Worm (Caenorhabditis elegans) whole organism, midembryonic: ENCODE data around the gene lgc-22.

Experiments
- T22C8.4 ChIP-seq: fragments of 200-800 bp; sonication (Bioruptor generic); IDR thresholded peaks from 2 replicates; pipeline ENCODE4 v1.3.6; 2022; ENCODE audit warnings: missing genetic modification characterization, missing compliant biosample characterization
- cog-1 ChIP-seq: sonication (generic microtip); optimal IDR thresholded peaks from 2 replicates; lab custom pipeline; 2016; ENCODE audit warnings: missing genetic modification characterization, missing compliant biosample characterization
- flt-1 ChIP-seq: fragments of 200-800 bp; sonication (Bioruptor generic); IDR thresholded peaks from 2 replicates; pipeline ENCODE4 v1.3.6; 2022; ENCODE audit warnings: missing genetic modification characterization, missing compliant biosample characterization
- klf-2 ChIP-seq: fragments of 200-800 bp; sonication (Bioruptor generic); conservative IDR thresholded peaks from 2 replicates; pipeline ENCODE4 v1.3.6; 2022; ENCODE audit warnings: missing genetic modification reagents, missing genetic modification characterization, missing compliant biosample characterization
- med-1 ChIP-seq: sonication (generic microtip); optimal IDR thresholded peaks from 2 replicates; lab custom pipeline; 2017; ENCODE audit warnings: missing genetic modification characterization, mild to moderate bottlenecking, missing compliant biosample characterization, antibody characterized with exemption, missing genetic modification reagents; ENCODE audit not compliant: insufficient read depth
- ref-1 ChIP-seq: fragments of 200-800 bp; sonication (Bioruptor generic); conservative IDR thresholded peaks from 2 replicates; pipeline ENCODE4 v1.3.6; 2022; ENCODE audit warnings: missing genetic modification reagents, missing genetic modification characterization, missing compliant biosample characterization
- tab-1 ChIP-seq: fragments of 200-800 bp; sonication (Bioruptor generic); IDR thresholded peaks from 2 replicates; pipeline ENCODE4 v1.3.6; 2022; ENCODE audit warnings: missing genetic modification characterization, missing compliant biosample characterization
- ztf-23 ChIP-seq: fragments of 200-800 bp; sonication (Bioruptor generic); IDR thresholded peaks from 2 replicates; pipeline ENCODE4 v1.3.6; 2022; ENCODE audit warnings: missing genetic modification reagents, missing genetic modification characterization, missing compliant biosample characterization
- ztf-29 ChIP-seq: fragments of 200-800 bp; sonication (Bioruptor generic); IDR thresholded peaks from 2 replicates; pipeline ENCODE4 v1.3.6; 2022; ENCODE audit warnings: missing genetic modification reagents, missing genetic modification characterization, missing compliant biosample characterization

Gene lgc-22

DNA sequence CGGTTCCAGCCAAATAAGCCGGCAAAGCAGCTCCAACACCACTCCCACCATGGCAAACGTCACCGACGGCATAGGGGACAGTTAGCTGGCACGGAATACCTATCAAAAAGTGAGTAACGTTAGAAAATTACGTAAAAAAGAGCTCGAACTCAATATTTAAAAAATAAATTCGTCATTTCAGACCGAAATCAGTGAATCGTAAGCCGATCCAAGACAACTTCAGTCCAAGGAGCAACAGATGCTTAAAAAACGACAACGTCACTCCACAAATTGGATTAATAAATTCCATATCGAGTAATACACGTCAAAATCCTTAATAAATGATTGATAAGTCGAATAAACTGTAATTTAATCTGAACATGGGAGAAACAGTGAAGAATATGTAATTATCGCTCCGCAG is 5.2 kb downstream of the lgc-22 start:
- TF ChIP-seq klf-2 (no peak), ztf-23 (GFP tag; lab: Robert Waterston, UW) (no peak), ztf-29 (GFP tag; lab: Robert Waterston, UW) (no peak), cog-1 (tag; lab: Kevin White, UChicago) (no peak), tab-1 (GFP tag; lab: Robert Waterston, UW) (no peak), T22C8.4 (GFP tag; lab: Robert Waterston, UW) (no peak), flt-1 (GFP tag; lab: Robert Waterston, UW) (no peak), ref-1 (GFP tag; lab: Robert Waterston, UW) (no peak), med-1 (GFP tag; lab: Kevin White, UChicago) (no peak)

ce11 chrIV:4307227-4307946 is 6.3 kb downstream of the lgc-22 start, which contains the start of gene set-9:
TSS of gene set-9 (plus strand) at chrIV:4307896.
- TF ChIP-seq tab-1 (GFP tag; lab: Robert Waterston, UW) (no peak), ref-1 (GFP tag; lab: Robert Waterston, UW) (no peak), T22C8.4 (GFP tag; lab: Robert Waterston, UW) (no peak), klf-2 (no peak), ztf-23 (GFP tag; lab: Robert Waterston, UW) (no peak), flt-1 (GFP tag; lab: Robert Waterston, UW) (no peak)

DNA sequence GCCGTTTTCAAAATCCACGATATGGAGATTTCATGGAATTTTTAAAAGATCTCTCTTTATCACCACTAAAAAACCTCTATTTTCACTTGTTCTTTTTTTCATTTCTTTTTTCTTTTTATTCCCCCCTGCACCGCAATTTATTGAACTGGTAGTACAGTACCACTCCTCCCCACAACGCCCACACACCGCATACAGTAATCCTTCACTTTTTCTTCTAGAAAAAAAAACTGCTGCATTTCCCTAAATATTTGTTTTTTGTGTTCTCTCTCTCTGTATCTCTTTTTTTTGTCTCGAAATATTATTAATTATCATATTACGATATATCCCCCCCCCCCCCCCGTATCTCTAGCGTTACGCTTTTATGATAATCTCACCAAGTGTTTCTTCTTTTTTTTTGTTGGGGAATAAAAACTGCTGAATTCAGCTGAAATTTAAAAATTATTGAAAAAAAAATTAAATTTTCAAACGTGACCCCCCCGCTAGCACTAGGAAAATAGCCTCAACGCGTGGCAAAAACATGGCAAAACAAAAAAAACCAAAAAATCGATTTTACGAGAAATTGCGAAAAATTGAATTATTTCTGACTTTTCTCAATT is 15.8 kb downstream of the lgc-22 start, which contains the start of gene Y24D9B.1:
Y24D9B.1 (plus strand) TSS at position 546 of the 596 bp plus-strand sequence.
- TF ChIP-seq flt-1 (GFP tag; lab: Robert Waterston, UW) (no peak), ztf-29 (GFP tag; lab: Robert Waterston, UW) (no peak), tab-1 (GFP tag; lab: Robert Waterston, UW) (no peak), med-1 (GFP tag; lab: Kevin White, UChicago) (no peak), cog-1 (tag; lab: Kevin White, UChicago) (no peak), ref-1 (GFP tag; lab: Robert Waterston, UW) (no peak), ztf-23 (GFP tag; lab: Robert Waterston, UW) (no peak), T22C8.4 (GFP tag; lab: Robert Waterston, UW) (no peak), klf-2 (no peak)

DNA sequence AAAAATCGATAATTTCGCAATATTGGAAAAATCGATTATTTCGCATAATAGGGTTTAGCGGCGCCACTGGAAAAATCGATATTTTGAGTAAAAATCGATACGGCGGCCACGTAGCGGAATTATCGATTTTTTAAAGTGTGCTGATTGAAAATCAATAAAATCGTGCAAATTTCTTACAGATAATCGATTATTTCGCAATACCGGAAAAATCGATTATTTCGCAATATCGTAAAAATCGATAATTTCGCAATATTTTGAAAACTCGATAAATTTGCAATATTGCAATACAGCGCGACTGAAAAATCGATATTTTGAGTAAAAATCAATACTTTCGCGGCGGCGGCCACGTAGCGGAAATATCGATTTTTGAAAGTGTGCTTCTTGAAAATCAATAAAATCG is 16.5 kb downstream of the lgc-22 start:
- TF ChIP-seq klf-2 (no peak), T22C8.4 (GFP tag; lab: Robert Waterston, UW) (peak; percentile 79)

DNA sequence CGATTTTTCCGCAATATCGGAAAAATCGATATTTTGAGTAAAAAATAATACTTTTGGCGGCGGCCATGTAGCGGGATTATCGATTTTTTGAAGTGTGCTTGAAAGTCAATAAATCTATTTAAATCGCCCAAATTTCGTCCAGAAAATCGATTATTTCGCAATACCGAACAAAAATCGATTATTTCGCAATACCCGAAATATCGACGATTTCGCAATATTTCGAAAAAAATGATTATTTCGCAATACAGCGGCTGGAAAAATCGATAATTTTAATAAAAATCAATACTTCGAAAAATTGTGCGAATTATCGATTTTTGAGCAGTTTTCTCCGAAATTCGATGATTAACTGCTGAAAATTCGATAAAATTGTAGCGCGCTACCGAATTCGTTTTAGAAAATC is 16.9 kb downstream of the lgc-22 start:
- TF ChIP-seq cog-1 (tag; lab: Kevin White, UChicago), result no peak
- no peak for TF ChIP-seq flt-1 (GFP tag; lab: Robert Waterston, UW)
- TF ChIP-seq med-1 (GFP tag; lab: Kevin White, UChicago), result no peak
- no peak for TF ChIP-seq klf-2
- no peak; the same call in 1 of the 2 replicates for TF ChIP-seq T22C8.4 (GFP tag; lab: Robert Waterston, UW)
- no peak for TF ChIP-seq ref-1 (GFP tag; lab: Robert Waterston, UW)
- no peak for TF ChIP-seq ztf-29 (GFP tag; lab: Robert Waterston, UW)

ce11 chrIV:4319473-4319872 is 18.4 kb downstream of the lgc-22 start:
- TF ChIP-seq T22C8.4 (GFP tag; lab: Robert Waterston, UW) (peak; percentile 93), med-1 (GFP tag; lab: Kevin White, UChicago) (no peak)

- no peak for TF ChIP-seq ztf-23 (GFP tag; lab: Robert Waterston, UW)
- TF ChIP-seq cog-1 (tag; lab: Kevin White, UChicago), result no peak
- TF ChIP-seq ztf-29 (GFP tag; lab: Robert Waterston, UW), result no peak
- no peak for TF ChIP-seq ref-1 (GFP tag; lab: Robert Waterston, UW)
- no peak for TF ChIP-seq flt-1 (GFP tag; lab: Robert Waterston, UW)
- TF ChIP-seq T22C8.4 (GFP tag; lab: Robert Waterston, UW), result no peak
- no peak for TF ChIP-seq klf-2
- TF ChIP-seq tab-1 (GFP tag; lab: Robert Waterston, UW), result no peak
- TF ChIP-seq med-1 (GFP tag; lab: Kevin White, UChicago), result no peak
Measured at ce11 chrIV:4326445-4326844, 25.3 kb downstream of the lgc-22 start, which contains the start of gene trpl-2. TSS of gene trpl-2 (plus strand) at chrIV:4326654.

DNA sequence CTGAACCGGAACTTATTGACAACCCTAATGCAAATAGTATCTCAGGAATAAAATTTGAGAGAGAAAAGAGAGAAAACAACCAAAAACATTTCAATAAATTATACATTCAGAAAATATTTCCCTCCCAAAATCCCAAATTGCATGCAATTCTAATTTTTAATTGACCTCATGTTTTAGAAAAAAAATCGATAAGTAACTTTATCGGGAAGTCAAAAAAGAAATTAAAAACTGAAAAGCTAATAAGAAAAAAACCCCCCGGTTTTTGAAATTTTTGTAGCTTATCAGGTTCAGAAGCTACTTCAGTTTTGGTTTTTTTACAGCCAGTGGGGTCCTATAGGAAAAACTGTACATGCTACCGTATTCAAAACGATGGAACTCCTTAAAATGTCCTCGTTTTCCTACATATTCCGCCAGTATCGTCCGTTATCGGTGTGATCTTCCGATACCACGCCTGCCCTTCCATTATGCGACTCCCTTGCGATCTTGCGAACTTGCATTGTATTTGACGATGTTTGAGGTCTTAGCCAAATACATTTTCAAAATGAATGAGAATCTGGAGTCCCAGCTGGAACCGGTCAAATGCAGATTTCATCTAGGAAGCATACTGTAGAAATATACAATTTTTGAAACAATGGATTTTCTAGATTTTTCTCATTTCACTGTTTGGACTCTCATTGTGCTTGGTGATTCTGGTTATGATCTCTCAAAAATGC is 35.2 kb downstream of the lgc-22 start, which contains the start of the genes W03B1.3 and oac-51:
W03B1.3 (minus strand) TSS at position 101 of the 713 bp plus-strand sequence.
oac-51 (plus strand) TSS at position 663 of the 713 bp plus-strand sequence.
- TF ChIP-seq T22C8.4 (GFP tag; lab: Robert Waterston, UW), result no peak
- no peak for TF ChIP-seq ztf-29 (GFP tag; lab: Robert Waterston, UW)
- no peak for TF ChIP-seq flt-1 (GFP tag; lab: Robert Waterston, UW)
- TF ChIP-seq klf-2, result no peak
- no peak for TF ChIP-seq tab-1 (GFP tag; lab: Robert Waterston, UW)
- TF ChIP-seq ztf-23 (GFP tag; lab: Robert Waterston, UW), result no peak
- no peak for TF ChIP-seq cog-1 (tag; lab: Kevin White, UChicago)
- no peak for TF ChIP-seq med-1 (GFP tag; lab: Kevin White, UChicago)
- no peak for TF ChIP-seq ref-1 (GFP tag; lab: Robert Waterston, UW)

ce11 chrIV:4338217-4338616 is 37.1 kb downstream of the lgc-22 start:
- no peak for TF ChIP-seq med-1 (GFP tag; lab: Kevin White, UChicago)
- no peak for TF ChIP-seq tab-1 (GFP tag; lab: Robert Waterston, UW)
- TF ChIP-seq cog-1 (tag; lab: Kevin White, UChicago), result no peak
- TF ChIP-seq ref-1 (GFP tag; lab: Robert Waterston, UW), result no peak
